Fruit fly (Drosophila melanogaster) whole organism, embryonic: ENCODE measurements around the gene CG1998.

Source experiments
- Asciz ChIP-seq: fragments of 200-800 bp; sonication (Bioruptor generic); optimal IDR thresholded peaks from 2 replicates; lab custom pipeline; 2017; ENCODE audit warnings: missing biosample characterization, mild to moderate bottlenecking, missing genetic modification characterization, missing genetic modification reagents
- CG12299 ChIP-seq: fragments of 200-800 bp; sonication (Bioruptor generic); optimal IDR thresholded peaks from 2 replicates; lab custom pipeline; 2018; ENCODE audit warnings: missing biosample characterization, mild to moderate bottlenecking, missing genetic modification characterization
- CG13287 ChIP-seq: fragments of 200-800 bp; sonication (Bioruptor generic); IDR thresholded peaks from 2 replicates; pipeline ENCODE4 v1.3.6; 2022; ENCODE audit warnings: missing biosample characterization, missing genetic modification characterization; ENCODE audit not compliant: partially characterized antibody
- CG15601 ChIP-seq: fragments of 200-800 bp; sonication (Bioruptor generic); optimal IDR thresholded peaks from 3 replicates; lab custom pipeline; 2019; ENCODE audit warnings: missing biosample characterization, mild to moderate bottlenecking, missing genetic modification characterization, moderate library complexity
- CG17829 ChIP-seq: fragments of 200-800 bp; optimal IDR thresholded peaks from 2 replicates; lab custom pipeline; 2019; ENCODE audit warnings: missing biosample characterization, mild to moderate bottlenecking, missing genetic modification characterization, moderate library complexity
- CG31365 ChIP-seq: fragments of 200-800 bp; sonication (Bioruptor generic); optimal IDR thresholded peaks from 2 replicates; lab custom pipeline; 2018; ENCODE audit warnings: missing biosample characterization, mild to moderate bottlenecking, missing genetic modification characterization
- CG3838 ChIP-seq: fragments of 200-800 bp; sonication (Bioruptor generic); optimal IDR thresholded peaks from 3 replicates; lab custom pipeline; 2016; ENCODE audit warnings: missing biosample characterization, missing genetic modification characterization
- CG4282 ChIP-seq: fragments of 200-800 bp; sonication (Bioruptor generic); optimal IDR thresholded peaks from 2 replicates; lab custom pipeline; 2016; ENCODE audit warnings: missing biosample characterization, missing genetic modification characterization
- CG6254 ChIP-seq: fragments of 200-800 bp; sonication (Bioruptor generic); optimal IDR thresholded peaks from 3 replicates; lab custom pipeline; 2017; ENCODE audit warnings: mild to moderate bottlenecking, missing biosample characterization, missing genetic modification reagents, missing genetic modification characterization
- CG6854 ChIP-seq: fragments of 200-800 bp; sonication (Bioruptor generic); optimal IDR thresholded peaks from 3 replicates; lab custom pipeline; 2017; ENCODE audit warnings: missing biosample characterization, mild to moderate bottlenecking, missing genetic modification characterization
- CG7928 ChIP-seq: fragments of 200-800 bp; sonication (Bioruptor generic); optimal IDR thresholded peaks from 2 replicates; lab custom pipeline; 2017; ENCODE audit warnings: missing biosample characterization, mild to moderate bottlenecking, missing genetic modification characterization
- CG8089 ChIP-seq: fragments of 200-800 bp; sonication (Bioruptor generic); optimal IDR thresholded peaks from 3 replicates; lab custom pipeline; 2016; ENCODE audit warnings: missing biosample characterization, missing genetic modification characterization
- CG8944 ChIP-seq: fragments of 200-800 bp; sonication (Bioruptor generic); optimal IDR thresholded peaks from 3 replicates; lab custom pipeline; 2016; ENCODE audit warnings: missing biosample characterization, missing genetic modification characterization
- CG9817 ChIP-seq: fragments of 200-800 bp; sonication (Bioruptor generic); optimal IDR thresholded peaks from 2 replicates; lab custom pipeline; 2018; ENCODE audit warnings: missing biosample characterization, mild to moderate bottlenecking, missing genetic modification characterization, moderate library complexity
- CG9932 ChIP-seq: fragments of 200-800 bp; sonication (Bioruptor generic); IDR thresholded peaks from 2 replicates; pipeline ENCODE4 v1.3.6; 2022; ENCODE audit warnings: missing biosample characterization, missing genetic modification characterization
- Dek ChIP-seq: fragments of 200-800 bp; sonication (Bioruptor generic); optimal IDR thresholded peaks from 3 replicates; lab custom pipeline; 2019; ENCODE audit warnings: missing biosample characterization, mild to moderate bottlenecking, missing genetic modification characterization, moderate library complexity
- Eip74EF ChIP-seq, 2 experiments: fragments of 200-800 bp in 1 of 2; fragments of >200 bp in 1 of 2; sonication (Bioruptor generic) in 1 of 2; optimal IDR thresholded peaks; 2 replicates each; lab custom pipeline; 2017 to 2019; ENCODE audit warnings: missing biosample characterization in 2 of 2, missing genetic modification characterization in 2 of 2, mild to moderate bottlenecking in 1 of 2, moderate library complexity in 1 of 2
- Hand ChIP-seq: fragments of 200-800 bp; sonication (Bioruptor generic); optimal IDR thresholded peaks from 2 replicates; lab custom pipeline; 2017; ENCODE audit warnings: mild to moderate bottlenecking, missing biosample characterization, missing genetic modification reagents, missing genetic modification characterization
- Hr39 ChIP-seq: fragments of >200 bp; optimal IDR thresholded peaks from 2 replicates; lab custom pipeline; 2017
- Hsf ChIP-seq: fragments of 200-800 bp; sonication (Bioruptor generic); optimal IDR thresholded peaks from 3 replicates; lab custom pipeline; 2016; ENCODE audit warnings: missing biosample characterization, missing genetic modification characterization
- Lpt ChIP-seq: fragments of >200 bp; optimal IDR thresholded peaks from 2 replicates; lab custom pipeline; 2018; ENCODE audit warnings: missing biosample characterization, missing genetic modification characterization
- Rfx ChIP-seq: fragments of 200-800 bp; sonication (Bioruptor generic); IDR thresholded peaks from 2 replicates; pipeline ENCODE4 v1.3.6; 2022; ENCODE audit warnings: missing biosample characterization, missing genetic modification characterization
- Rx ChIP-seq: fragments of 200-800 bp; sonication (Bioruptor generic); IDR thresholded peaks from 2 replicates; pipeline ENCODE4 v1.3.6; 2022; ENCODE audit warnings: missing biosample characterization, missing genetic modification characterization
- Sry-β ChIP-seq: fragments of 200-800 bp; sonication (Bioruptor generic); optimal IDR thresholded peaks from 2 replicates; lab custom pipeline; 2018; ENCODE audit warnings: missing biosample characterization, mild to moderate bottlenecking, missing genetic modification characterization, moderate library complexity
- Sry-δ ChIP-seq: fragments of 200-800 bp; sonication (Bioruptor generic); optimal IDR thresholded peaks from 2 replicates; lab custom pipeline; 2016; ENCODE audit warnings: missing biosample characterization, missing genetic modification characterization
- ac ChIP-seq: fragments of 200-800 bp; sonication (Bioruptor generic); optimal IDR thresholded peaks from 3 replicates; lab custom pipeline; 2017; ENCODE audit warnings: missing biosample characterization, mild to moderate bottlenecking, missing genetic modification characterization
- da ChIP-seq: fragments of 200-800 bp; sonication (Bioruptor generic); optimal IDR thresholded peaks from 2 replicates; lab custom pipeline; 2016; ENCODE audit warnings: missing biosample characterization, missing genetic modification characterization
- danr ChIP-seq: fragments of 200-800 bp; sonication (Bioruptor generic); IDR thresholded peaks from 2 replicates; pipeline ENCODE4 v1.3.6; 2022; ENCODE audit warnings: missing biosample characterization, missing genetic modification characterization
- exex ChIP-seq: fragments of 200-800 bp; sonication (Bioruptor generic); optimal IDR thresholded peaks from 4 replicates; lab custom pipeline; 2018; ENCODE audit warnings: missing biosample characterization, mild to moderate bottlenecking, missing genetic modification characterization, moderate library complexity
- fd102C ChIP-seq: fragments of 200-800 bp; sonication (Bioruptor generic); optimal IDR thresholded peaks from 2 replicates; lab custom pipeline; 2018; ENCODE audit warnings: missing biosample characterization, mild to moderate bottlenecking, missing genetic modification characterization, moderate library complexity
- fd64A ChIP-seq: fragments of 200-800 bp; sonication (Bioruptor generic); optimal IDR thresholded peaks from 3 replicates; lab custom pipeline; 2018; ENCODE audit warnings: missing biosample characterization, mild to moderate bottlenecking, missing genetic modification characterization
- gfzf ChIP-seq: fragments of 200-800 bp; sonication (Bioruptor generic); optimal IDR thresholded peaks from 2 replicates; lab custom pipeline; 2016; ENCODE audit warnings: missing biosample characterization, mild to moderate bottlenecking, missing genetic modification characterization, moderate library complexity
- grn ChIP-seq: fragments of 200-800 bp; sonication (Bioruptor generic); optimal IDR thresholded peaks from 3 replicates; lab custom pipeline; 2017; ENCODE audit warnings: missing biosample characterization, missing genetic modification characterization
- gt ChIP-seq: fragments of 200-800 bp; sonication (Bioruptor generic); IDR thresholded peaks from 2 replicates; pipeline ENCODE4 v1.3.6; 2022; ENCODE audit warnings: missing biosample characterization, missing genetic modification characterization
- hb ChIP-seq: fragments of 200-800 bp; sonication (Bioruptor generic); IDR thresholded peaks from 3 replicates; pipeline ENCODE4 v1.3.6; 2022; ENCODE audit warnings: missing biosample characterization, missing genetic modification characterization; ENCODE audit not compliant: partially characterized antibody
- hth ChIP-seq: fragments of >200 bp; optimal IDR thresholded peaks from 2 replicates; lab custom pipeline; 2017; ENCODE audit warnings: inconsistent platforms
- kah ChIP-seq: fragments of 200-800 bp; sonication (Bioruptor generic); optimal IDR thresholded peaks from 2 replicates; lab custom pipeline; 2018; ENCODE audit warnings: missing biosample characterization, mild to moderate bottlenecking, missing genetic modification characterization
- oc ChIP-seq: fragments of 200-800 bp; sonication (Bioruptor generic); optimal IDR thresholded peaks from 2 replicates; lab custom pipeline; 2018; ENCODE audit warnings: missing biosample characterization, mild to moderate bottlenecking, missing genetic modification characterization, moderate library complexity
- pb ChIP-seq: fragments of 200-800 bp; sonication (Bioruptor generic); optimal IDR thresholded peaks from 3 replicates; lab custom pipeline; 2016; ENCODE audit warnings: missing biosample characterization, missing genetic modification characterization
- pum ChIP-seq: fragments of 200-800 bp; sonication (Bioruptor generic); optimal IDR thresholded peaks from 2 replicates; lab custom pipeline; 2016; ENCODE audit warnings: missing biosample characterization, missing genetic modification characterization
- ranshi ChIP-seq: fragments of 200-800 bp; sonication (Bioruptor generic); IDR thresholded peaks from 2 replicates; pipeline ENCODE4 v1.3.6; 2022; ENCODE audit warnings: missing biosample characterization, missing genetic modification characterization
- sc ChIP-seq, 3 experiments: fragments of >200 bp in 2 of 3; fragments of 200-800 bp in 1 of 3; sonication (Bioruptor generic) in 1 of 3; optimal IDR thresholded peaks; 2 replicates in 2 of 3; 3 replicates in 1 of 3; lab custom pipeline; 2017; ENCODE audit warnings: mild to moderate bottlenecking in 1 of 3, missing biosample characterization in 1 of 3, missing genetic modification characterization in 1 of 3, missing genetic modification reagents in 1 of 3
- schlank ChIP-seq: fragments of 200-800 bp; sonication (Bioruptor generic); optimal IDR thresholded peaks from 2 replicates; lab custom pipeline; 2018; ENCODE audit warnings: missing biosample characterization, mild to moderate bottlenecking, missing genetic modification characterization
- stwl ChIP-seq: fragments of 200-800 bp; sonication (Bioruptor generic); optimal IDR thresholded peaks from 3 replicates; lab custom pipeline; 2018; ENCODE audit warnings: missing biosample characterization, mild to moderate bottlenecking, missing genetic modification characterization, moderate library complexity
- tll ChIP-seq, 2 experiments: fragments of 200-800 bp in 1 of 2; fragments of >200 bp in 1 of 2; sonication (Bioruptor generic) in 1 of 2; optimal IDR thresholded peaks; 2 replicates each; lab custom pipeline; 2017 to 2019; ENCODE audit warnings: missing biosample characterization in 2 of 2, missing genetic modification characterization in 2 of 2, mild to moderate bottlenecking in 1 of 2, moderate library complexity in 1 of 2
- trh ChIP-seq: fragments of 200-800 bp; sonication (Bioruptor generic); optimal IDR thresholded peaks from 2 replicates; lab custom pipeline; 2016; ENCODE audit warnings: missing biosample characterization, missing genetic modification characterization
- unpg ChIP-seq: fragments of 200-800 bp; sonication (Bioruptor generic); optimal IDR thresholded peaks from 3 replicates; lab custom pipeline; 2018; ENCODE audit warnings: missing biosample characterization, mild to moderate bottlenecking, missing genetic modification characterization, moderate library complexity
- zfh2 ChIP-seq: fragments of 200-800 bp; sonication (Bioruptor generic); optimal IDR thresholded peaks from 2 replicates; lab custom pipeline; 2016; ENCODE audit warnings: missing biosample characterization, missing genetic modification characterization

The CG1998 gene

dm6 chrX:13373239-13374153, 39.4 kb downstream of the CG1998 start (continued):
- no peak for TF ChIP-seq schlank (tag; lab: Kevin White, UChicago)
- no peak for TF ChIP-seq pum (GFP tag; lab: Kevin White, UChicago)
- TF ChIP-seq kah (GFP tag; lab: Kevin White, UChicago) = peak; percentile 58
- TF ChIP-seq CG6854 (GFP tag; lab: Kevin White, UChicago) = peak; percentile 75
- TF ChIP-seq oc (tag; lab: Kevin White, UChicago) = peak; percentile 86
- peak; percentile 29 for TF ChIP-seq ac (GFP tag; lab: Kevin White, UChicago)
- peak; percentile 75 for TF ChIP-seq exex (tag; lab: Kevin White, UChicago)
- TF ChIP-seq Sry-β (GFP tag; lab: Kevin White, UChicago) = peak; percentile 41
- peak; percentile 74 for TF ChIP-seq CG12299 (tag; lab: Kevin White, UChicago)
- no peak for TF ChIP-seq CG3838 (GFP tag; lab: Kevin White, UChicago)
- TF ChIP-seq pb (GFP tag; lab: Kevin White, UChicago) = no peak
- TF ChIP-seq Dek (tag; lab: Kevin White, UChicago) = peak; percentile 81
- peak; percentile 32 for TF ChIP-seq zfh2 (GFP tag; lab: Kevin White, UChicago)
- TF ChIP-seq CG15601 (tag; lab: Kevin White, UChicago) = peak; percentile 42
- peak; percentile 49; the same call in 1 of the 2 replicates for TF ChIP-seq danr
- peak; percentile 67 for TF ChIP-seq Hand (GFP tag; lab: Kevin White, UChicago)
- peak; percentile 9 for TF ChIP-seq CG8944
- TF ChIP-seq Lpt (GFP tag; lab: Kevin White, UChicago) = no peak
- peak; percentile 70 for TF ChIP-seq trh (GFP tag; lab: Kevin White, UChicago)
- TF ChIP-seq CG9932 = peak; percentile 82
- no peak for TF ChIP-seq CG7928 (GFP tag; lab: Kevin White, UChicago)
- TF ChIP-seq Hr39 (lab: Kevin White, UChicago) = no peak
- peak; percentile 32 for TF ChIP-seq fd64A (GFP tag; lab: Kevin White, UChicago)
- TF ChIP-seq CG13287 (GFP tag; lab: Robert Waterston, UW) = no peak
- no peak for TF ChIP-seq da (GFP tag; lab: Kevin White, UChicago)
- TF ChIP-seq CG6254 = peak; percentile 84
- peak; percentile 88 for TF ChIP-seq CG17829
- TF ChIP-seq grn (GFP tag; lab: Kevin White, UChicago) = peak; percentile 74
- TF ChIP-seq stwl = peak; percentile 10
- TF ChIP-seq CG4282 (GFP tag; lab: Kevin White, UChicago) = no peak
- no peak for TF ChIP-seq Sry-δ (GFP tag; lab: Kevin White, UChicago)
- TF ChIP-seq fd102C (GFP tag; lab: Kevin White, UChicago) = no peak
- TF ChIP-seq tll (GFP tag; optimal IDR thresholded peaks at IDR 0.05; lab: Kevin White, UChicago) = no peak
- TF ChIP-seq unpg (GFP tag; lab: Kevin White, UChicago) = peak; percentile 88
- peak; percentile 86 for TF ChIP-seq Asciz
- TF ChIP-seq Eip74EF (GFP tag; optimal IDR thresholded peaks at IDR 0.05; lab: Kevin White, UChicago) = peak in 1 of 2 experiments; percentile 77
- TF ChIP-seq sc (optimal IDR thresholded peaks at IDR 0.05; lab: Kevin White, UChicago) = no peak
- peak; percentile 80 for TF ChIP-seq sc (GFP tag; optimal IDR thresholded peaks at IDR 0.05; lab: Kevin White, UChicago)
- TF ChIP-seq gfzf (GFP tag; lab: Kevin White, UChicago) = no peak
- TF ChIP-seq CG8089 = peak; percentile 18
- TF ChIP-seq ranshi (GFP tag; lab: Robert Waterston, UW) = peak; percentile 74
- peak; percentile 89 for TF ChIP-seq Rfx
- TF ChIP-seq gt = no peak
- TF ChIP-seq Rx = peak; percentile 66
- TF ChIP-seq hth (lab: Kevin White, UChicago) = no peak
- peak; percentile 68 for TF ChIP-seq Hsf (GFP tag; lab: Kevin White, UChicago)
- peak; percentile 40 for TF ChIP-seq CG31365 (tag; lab: Kevin White, UChicago)
- no peak for TF ChIP-seq hb (GFP tag; lab: Robert Waterston, UW)
- TF ChIP-seq CG9817 (tag; lab: Kevin White, UChicago) = peak; percentile 71
